Fruit fly (Drosophila melanogaster) whole organism, wandering third instar larva: Measurements from ENCODE around the gene east.

Experiments
- Abd-B ChIP-seq: fragments of >200 bp; optimal IDR thresholded peaks from 2 replicates; lab custom pipeline; 2017; ENCODE audit warnings: missing biosample characterization, missing genetic modification characterization
- CG32264 ChIP-seq: fragments of 200-800 bp; sonication (Bioruptor generic); optimal IDR thresholded peaks from 2 replicates; lab custom pipeline; 2016; ENCODE audit warnings: missing biosample characterization, missing genetic modification characterization
- CG9705 ChIP-seq: fragments of 200-800 bp; sonication (Bioruptor generic); optimal IDR thresholded peaks from 2 replicates; lab custom pipeline; 2018; ENCODE audit warnings: missing biosample characterization, mild to moderate bottlenecking, missing genetic modification characterization
- CrebA ChIP-seq: fragments of 200-800 bp; sonication (Bioruptor generic); optimal IDR thresholded peaks from 2 replicates; lab custom pipeline; 2016; ENCODE audit warnings: missing biosample characterization, mild to moderate bottlenecking, missing genetic modification characterization, borderline replicate concordance
- Dfd ChIP-seq: fragments of >200 bp; optimal IDR thresholded peaks from 2 replicates; lab custom pipeline; 2017; ENCODE audit warnings: missing biosample characterization, missing genetic modification characterization
- Dif ChIP-seq: fragments of 200-275, 200-300 bp; sonication (Bioruptor generic); optimal IDR thresholded peaks from 2 replicates; lab custom pipeline; 2018; ENCODE audit warnings: missing biosample characterization, missing genetic modification characterization; ENCODE audit not compliant: partially characterized antibody
- GATAd ChIP-seq: sonication (Bioruptor generic); optimal IDR thresholded peaks from 2 replicates; lab custom pipeline; 2016; ENCODE audit warnings: missing biosample characterization, missing genetic modification characterization
- HLH106 ChIP-seq: fragments of 200-800 bp; optimal IDR thresholded peaks from 3 replicates; lab custom pipeline; 2019; ENCODE audit warnings: missing biosample characterization, mild to moderate bottlenecking, missing genetic modification characterization, moderate library complexity
- Hnf4 ChIP-seq: fragments of 200-800 bp; sonication (Bioruptor generic); optimal IDR thresholded peaks from 2 replicates; lab custom pipeline; 2016; ENCODE audit warnings: missing biosample characterization, mild to moderate bottlenecking, missing genetic modification characterization
- Hr78 ChIP-seq: fragments of >200 bp; optimal IDR thresholded peaks from 2 replicates; lab custom pipeline; 2017; ENCODE audit warnings: missing biosample characterization, missing genetic modification characterization
- Hr83 ChIP-seq: fragments of 200-300 bp; sonication (Bioruptor generic); optimal IDR thresholded peaks from 2 replicates; lab custom pipeline; 2016; ENCODE audit warnings: missing biosample characterization, mild to moderate bottlenecking, missing genetic modification characterization, moderate library complexity; ENCODE audit not compliant: poor library complexity, severe bottlenecking
- Jra ChIP-seq: sonication (Bioruptor generic); optimal IDR thresholded peaks from 2 replicates; lab custom pipeline; 2016; ENCODE audit warnings: missing biosample characterization, missing genetic modification characterization
- Mio ChIP-seq: sonication (Bioruptor generic); optimal IDR thresholded peaks from 2 replicates; lab custom pipeline; 2016; ENCODE audit warnings: missing biosample characterization, missing genetic modification characterization
- Myc ChIP-seq: fragments of >200 bp; optimal IDR thresholded peaks from 2 replicates; lab custom pipeline; 2017
- N ChIP-seq: fragments of >200 bp; optimal IDR thresholded peaks from 2 replicates; lab custom pipeline; 2018; ENCODE audit warnings: missing biosample characterization, missing external identifiers, missing genetic modification characterization
- OdsH ChIP-seq: fragments of 200-800 bp; sonication (Bioruptor generic); optimal IDR thresholded peaks from 2 replicates; lab custom pipeline; 2016; ENCODE audit warnings: missing biosample characterization, mild to moderate bottlenecking, missing genetic modification characterization
- Rel ChIP-seq, 2 experiments: fragments of 200-800 bp; sonication (Bioruptor generic) in 1 of 2; optimal IDR thresholded peaks; 2 replicates in 1 of 2; 3 replicates in 1 of 2; lab custom pipeline; 2016 to 2019; ENCODE audit warnings: mild to moderate bottlenecking in 2 of 2, missing biosample characterization in 2 of 2, missing genetic modification characterization in 2 of 2, moderate library complexity in 1 of 2
- Sp1 ChIP-seq: fragments of 200-800 bp; sonication (Bioruptor generic); optimal IDR thresholded peaks from 3 replicates; lab custom pipeline; 2019; ENCODE audit warnings: missing biosample characterization, mild to moderate bottlenecking, missing genetic modification characterization, moderate library complexity
- Vsx2 ChIP-seq: fragments of 200-300, 225-300 bp; sonication (Bioruptor generic); optimal IDR thresholded peaks from 2 replicates; lab custom pipeline; 2018; ENCODE audit warnings: missing biosample characterization, missing genetic modification characterization; ENCODE audit not compliant: partially characterized antibody
- br ChIP-seq: fragments of 200-800 bp; sonication (Bioruptor generic); optimal IDR thresholded peaks from 2 replicates; lab custom pipeline; 2016; ENCODE audit warnings: missing biosample characterization, missing genetic modification characterization
- brk ChIP-seq: fragments of 200-800 bp; sonication (Bioruptor generic); optimal IDR thresholded peaks from 2 replicates; lab custom pipeline; 2016; ENCODE audit warnings: missing biosample characterization, mild to moderate bottlenecking, missing genetic modification characterization
- dl ChIP-seq, 2 experiments: fragments of 175-275, 200-275 bp in 1 of 2; fragments of 200-275 bp in 1 of 2; sonication (Bioruptor generic); optimal IDR thresholded peaks; lab custom pipeline; 2018; ENCODE audit warnings: mild to moderate bottlenecking in 2 of 2, missing biosample characterization in 2 of 2, missing genetic modification characterization in 2 of 2, moderate library complexity in 2 of 2; ENCODE audit not compliant: partially characterized antibody in 2 of 2, insufficient read depth in 1 of 2
- dmrt93B ChIP-seq: fragments of 200-800 bp; sonication (Bioruptor generic); optimal IDR thresholded peaks from 2 replicates; lab custom pipeline; 2018; ENCODE audit warnings: missing biosample characterization, mild to moderate bottlenecking, missing genetic modification characterization
- dsf ChIP-seq: sonication (Bioruptor generic); optimal IDR thresholded peaks from 2 replicates; lab custom pipeline; 2016; ENCODE audit warnings: missing biosample characterization, missing genetic modification characterization, borderline replicate concordance
- ey ChIP-seq: fragments of 200-800 bp; sonication (Bioruptor generic); optimal IDR thresholded peaks from 2 replicates; lab custom pipeline; 2016; ENCODE audit warnings: missing biosample characterization, missing genetic modification characterization
- foxo ChIP-seq, 2 experiments: fragments of 200-800 bp; sonication (Bioruptor generic); optimal IDR thresholded peaks; 2 replicates in 1 of 2; 3 replicates in 1 of 2; lab custom pipeline; 2016 to 2017; ENCODE audit warnings: missing biosample characterization in 2 of 2, missing genetic modification characterization in 2 of 2
- fru ChIP-seq: fragments of 200-800 bp; sonication (Bioruptor generic); optimal IDR thresholded peaks from 3 replicates; lab custom pipeline; 2016; ENCODE audit warnings: missing biosample characterization, mild to moderate bottlenecking, missing genetic modification characterization
- h ChIP-seq: fragments of 200-800 bp; sonication (Bioruptor generic); optimal IDR thresholded peaks from 3 replicates; lab custom pipeline; 2016; ENCODE audit warnings: missing biosample characterization, mild to moderate bottlenecking, missing genetic modification characterization
- jim ChIP-seq: fragments of 175-275, 200-325 bp; sonication (Bioruptor generic); optimal IDR thresholded peaks from 2 replicates; lab custom pipeline; 2016; ENCODE audit warnings: missing biosample characterization, mild to moderate bottlenecking, missing genetic modification characterization
- lola ChIP-seq: fragments of >200 bp; optimal IDR thresholded peaks from 2 replicates; lab custom pipeline; 2017; ENCODE audit warnings: missing biosample characterization, missing genetic modification characterization
- pan ChIP-seq: fragments of >200 bp; optimal IDR thresholded peaks from 2 replicates; lab custom pipeline; 2017
- psq ChIP-seq: fragments of 200-800 bp; sonication (Bioruptor generic); optimal IDR thresholded peaks from 3 replicates; lab custom pipeline; 2017; ENCODE audit warnings: missing biosample characterization, mild to moderate bottlenecking, missing genetic modification characterization, moderate library complexity
- rgr ChIP-seq: fragments of 200-800 bp; sonication (Bioruptor generic); optimal IDR thresholded peaks from 3 replicates; lab custom pipeline; 2016; ENCODE audit warnings: missing biosample characterization, mild to moderate bottlenecking, missing genetic modification characterization
- sage ChIP-seq: fragments of 200-800 bp; sonication (Bioruptor generic); optimal IDR thresholded peaks from 2 replicates; lab custom pipeline; 2016; ENCODE audit warnings: missing biosample characterization, mild to moderate bottlenecking, missing genetic modification characterization
- sv ChIP-seq: fragments of 200-800 bp; sonication (Bioruptor generic); optimal IDR thresholded peaks from 3 replicates; lab custom pipeline; 2016; ENCODE audit warnings: missing biosample characterization, missing genetic modification characterization
- tai ChIP-seq: sonication (Bioruptor generic); optimal IDR thresholded peaks from 2 replicates; lab custom pipeline; 2016; ENCODE audit warnings: missing biosample characterization, missing genetic modification characterization
- usp ChIP-seq: fragments of >200 bp; optimal IDR thresholded peaks from 2 replicates; lab custom pipeline; 2017; ENCODE audit warnings: missing biosample characterization, missing genetic modification characterization
- woc ChIP-seq: sonication (Bioruptor generic); optimal IDR thresholded peaks from 2 replicates; lab custom pipeline; 2016; ENCODE audit warnings: missing biosample characterization, mild to moderate bottlenecking, missing genetic modification characterization

Gene east

DNA sequence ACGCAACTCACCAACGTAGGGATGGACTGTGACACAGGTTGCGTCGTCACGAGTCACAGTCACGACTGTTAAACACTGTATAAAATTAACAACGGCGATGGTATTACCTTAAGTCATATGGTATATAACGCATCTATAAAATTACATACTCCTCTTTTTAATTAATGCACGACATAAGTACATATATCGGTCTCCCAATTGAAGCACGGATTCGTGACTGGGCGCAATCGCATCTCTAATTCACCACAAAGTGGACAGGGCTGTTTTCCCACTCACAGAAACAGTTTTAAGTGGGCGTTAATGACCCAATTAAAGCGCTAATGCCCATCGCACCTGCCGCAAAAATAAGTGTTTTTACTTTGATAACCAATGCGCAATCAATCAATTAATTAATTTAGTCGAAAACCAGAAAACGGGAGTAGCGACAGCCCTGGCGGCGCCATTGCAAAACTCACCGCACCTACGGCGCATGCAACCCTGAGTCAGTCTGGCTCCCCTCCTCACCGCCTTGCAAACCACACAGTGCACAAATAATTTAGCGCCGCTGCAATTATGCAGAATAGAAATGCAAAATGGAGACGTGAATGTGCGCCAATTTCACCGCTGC lies 30.8 kb downstream of the east start, which contains the start of gene CG4313:
Gene CG4313 (plus strand): TSS at position 557 of the 607 bp plus-strand sequence.
- TF ChIP-seq lola (GFP tag; lab: Kevin White, UChicago), result no peak
- peak; percentile 60 for TF ChIP-seq dmrt93B
- peak; percentile 41 for TF ChIP-seq sage (GFP tag; lab: Kevin White, UChicago)
- TF ChIP-seq br (GFP tag; lab: Kevin White, UChicago), result peak; percentile 75
- peak; percentile 80 for TF ChIP-seq fru (GFP tag; lab: Kevin White, UChicago)
- TF ChIP-seq rgr (GFP tag; lab: Kevin White, UChicago), result peak; percentile 67
- peak; percentile 67 for TF ChIP-seq OdsH (GFP tag; lab: Kevin White, UChicago)
- no peak for TF ChIP-seq dsf (GFP tag; lab: Kevin White, UChicago)
- peak; percentile 89 for TF ChIP-seq Myc
- peak; percentile 76 for TF ChIP-seq Jra (GFP tag; lab: Kevin White, UChicago)
- peak; percentile 64 for TF ChIP-seq CG9705 (GFP tag; lab: Kevin White, UChicago)
- peak; percentile 60 for TF ChIP-seq psq (GFP tag; lab: Kevin White, UChicago)
- TF ChIP-seq Rel (GFP tag; optimal IDR thresholded peaks at IDR 0.05; lab: Kevin White, UChicago), result no peak
- TF ChIP-seq Rel (tag; optimal IDR thresholded peaks at IDR 0.05; lab: Kevin White, UChicago), result peak; percentile 28
- TF ChIP-seq Hr78, result no peak
- TF ChIP-seq Dif (GFP tag; lab: Kevin White, UChicago), result no peak
- no peak for TF ChIP-seq tai (GFP tag; lab: Kevin White, UChicago)
- no peak for TF ChIP-seq Vsx2 (GFP tag; lab: Kevin White, UChicago)
- no peak for TF ChIP-seq Mio (GFP tag; lab: Kevin White, UChicago)
- peak; percentile 68 for TF ChIP-seq Hnf4 (GFP tag; lab: Kevin White, UChicago)
- TF ChIP-seq ey (GFP tag; lab: Kevin White, UChicago), result peak; percentile 72
- TF ChIP-seq CrebA (GFP tag; lab: Kevin White, UChicago), result no peak
- no peak for TF ChIP-seq Dfd (GFP tag; lab: Kevin White, UChicago)
- TF ChIP-seq CG32264 (GFP tag; lab: Kevin White, UChicago), result no peak
- peak; percentile 82 for TF ChIP-seq woc
- TF ChIP-seq Abd-B, result no peak
- TF ChIP-seq foxo (GFP tag; optimal IDR thresholded peaks at IDR 0.05; lab: Kevin White, UChicago), result peak in 1 of 2 experiments; percentile 81
- TF ChIP-seq sv (GFP tag; lab: Kevin White, UChicago), result peak; percentile 54
- TF ChIP-seq GATAd (GFP tag; lab: Kevin White, UChicago), result peak; percentile 33
- no peak for TF ChIP-seq usp
- no peak for TF ChIP-seq jim (GFP tag; lab: Kevin White, UChicago)
- TF ChIP-seq HLH106, result peak; percentile 80
- TF ChIP-seq h (GFP tag; lab: Kevin White, UChicago), result peak; percentile 81
- no peak for TF ChIP-seq Hr83
- no peak for TF ChIP-seq pan
- peak; percentile 74 for TF ChIP-seq Sp1 (GFP tag; lab: Kevin White, UChicago)
- TF ChIP-seq dl (GFP tag; optimal IDR thresholded peaks at IDR 0.05; lab: Kevin White, UChicago; ENCODE audit: insufficient read depth in 1 of 2, partially characterized antibody in 2 of 2), result no peak
- TF ChIP-seq N (GFP tag; lab: Kevin White, UChicago), result no peak
- no peak for TF ChIP-seq brk (GFP tag; lab: Kevin White, UChicago)

DNA sequence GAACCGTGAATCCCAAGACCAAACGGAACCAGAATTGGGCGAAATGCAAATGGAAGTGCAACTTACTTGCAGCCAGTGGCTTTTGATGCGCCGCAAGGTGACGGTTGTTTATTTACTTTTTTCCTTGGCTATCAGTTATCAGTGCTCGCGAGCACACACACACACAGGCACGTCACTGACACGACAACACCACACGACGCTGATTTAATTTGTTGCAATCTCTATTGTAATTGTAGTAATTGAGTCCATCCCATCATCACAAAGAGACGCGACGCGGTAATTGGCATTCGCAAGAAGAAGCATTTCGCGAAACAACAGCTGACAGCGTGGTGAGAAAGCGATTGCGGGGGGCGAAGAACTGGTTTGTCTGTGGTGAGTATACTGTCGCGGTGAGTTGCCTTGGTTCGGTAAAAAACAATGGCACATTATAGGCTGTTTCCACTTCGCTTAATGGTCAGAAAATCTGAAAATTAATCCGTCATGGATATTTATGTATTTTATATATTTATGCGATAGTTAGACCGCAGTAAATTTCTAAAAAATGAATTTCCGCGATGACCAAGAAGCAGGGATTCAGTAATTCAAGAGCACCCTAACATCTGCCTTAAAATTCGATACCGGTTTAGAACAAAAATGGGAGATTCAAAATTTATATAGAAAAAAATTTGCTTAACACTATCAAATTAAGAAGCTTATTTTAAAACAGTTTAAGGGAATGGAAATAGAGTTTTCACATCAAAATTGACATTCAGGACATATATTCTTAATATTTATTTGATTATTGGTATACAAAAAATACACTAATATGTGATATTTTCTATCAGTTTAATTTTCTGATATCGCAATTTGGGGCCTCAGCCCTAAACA lies 31.6 kb downstream of the east start, which contains the start of the genes Actn and usp:
Gene Actn (minus strand): TSS at position 331 of the 867 bp plus-strand sequence.
Gene usp (minus strand): TSS at position 331 of the 867 bp plus-strand sequence.
- TF ChIP-seq Hr78 (peak; percentile 75), Myc (peak; percentile 70), Sp1 (GFP tag; lab: Kevin White, UChicago) (peak; percentile 42), Jra (GFP tag; lab: Kevin White, UChicago) (no peak), woc (peak; percentile 55), GATAd (GFP tag; lab: Kevin White, UChicago) (no peak), Dfd (GFP tag; lab: Kevin White, UChicago) (no peak), CG32264 (GFP tag; lab: Kevin White, UChicago) (no peak), foxo (GFP tag; optimal IDR thresholded peaks at IDR 0.05; lab: Kevin White, UChicago) (peak in 1 of 2 experiments; percentile 38), sv (GFP tag; lab: Kevin White, UChicago) (no peak), h (GFP tag; lab: Kevin White, UChicago) (peak; percentile 52), Vsx2 (GFP tag; lab: Kevin White, UChicago) (no peak), N (GFP tag; lab: Kevin White, UChicago) (peak; percentile 98), CrebA (GFP tag; lab: Kevin White, UChicago) (no peak), br (GFP tag; lab: Kevin White, UChicago) (peak; percentile 24), pan (no peak), Rel (GFP tag; optimal IDR thresholded peaks at IDR 0.05; lab: Kevin White, UChicago) (no peak), Rel (tag; optimal IDR thresholded peaks at IDR 0.05; lab: Kevin White, UChicago) (peak; percentile 44), OdsH (GFP tag; lab: Kevin White, UChicago) (no peak), HLH106 (peak; percentile 46), brk (GFP tag; lab: Kevin White, UChicago) (no peak), psq (GFP tag; lab: Kevin White, UChicago) (no peak), sage (GFP tag; lab: Kevin White, UChicago) (peak; percentile 28), CG9705 (GFP tag; lab: Kevin White, UChicago) (no peak), dsf (GFP tag; lab: Kevin White, UChicago) (no peak), dmrt93B (no peak), Hnf4 (GFP tag; lab: Kevin White, UChicago) (no peak), ey (GFP tag; lab: Kevin White, UChicago) (no peak), dl (GFP tag; optimal IDR thresholded peaks at IDR 0.05; lab: Kevin White, UChicago; ENCODE audit: insufficient read depth in 1 of 2, partially characterized antibody in 2 of 2) (no peak), usp (no peak), rgr (GFP tag; lab: Kevin White, UChicago) (no peak), jim (GFP tag; lab: Kevin White, UChicago) (no peak), Mio (GFP tag; lab: Kevin White, UChicago) (no peak), Hr83 (no peak), fru (GFP tag; lab: Kevin White, UChicago) (no peak), lola (GFP tag; lab: Kevin White, UChicago) (no peak)
